Worm (Caenorhabditis elegans): ENCODE data around the gene srx-130.
A peak's percentile ranks its signal among the peaks of the same experiment; 100 is the strongest.

srx-130 gene

ce11 chrV:13816877-13817276 is 26.4 kb upstream of the srx-130 start, which contains the start of gene F55B12.2:
TSS of gene F55B12.2 (minus strand) at chrV:13816977.
- no peak for TF ChIP-seq nhr-12 (tag; optimal IDR thresholded peaks at IDR 0.05)
- no peak for TF ChIP-seq F16B12.6 (tag; optimal IDR thresholded peaks at IDR 0.05)
- no peak for TF ChIP-seq Y116A8C.19 (tag; optimal IDR thresholded peaks at IDR 0.05; ENCODE audit: borderline replicate concordance)
- no peak for TF ChIP-seq nhr-11 (tag; optimal IDR thresholded peaks at IDR 0.05)
- TF ChIP-seq nhr-28 (tag; optimal IDR thresholded peaks at IDR 0.05) = no peak
- TF ChIP-seq ceh-8 (GFP tag; optimal IDR thresholded peaks at IDR 0.05) = no peak
- TF ChIP-seq nhr-71 (tag; optimal IDR thresholded peaks at IDR 0.05) = no peak
- no peak for TF ChIP-seq tlp-1 (tag; optimal IDR thresholded peaks at IDR 0.05)
- TF ChIP-seq hlh-4 (tag; optimal IDR thresholded peaks at IDR 0.05) = no peak
- no peak for TF ChIP-seq snpc-4 (tag; optimal IDR thresholded peaks at IDR 0.05)
- no peak for TF ChIP-seq lsy-2 (tag; optimal IDR thresholded peaks at IDR 0.05)
- TF ChIP-seq alr-1 (tag; optimal IDR thresholded peaks at IDR 0.05; ENCODE audit: borderline replicate concordance) = no peak
- TF ChIP-seq zag-1 (tag; optimal IDR thresholded peaks at IDR 0.05) = no peak
- TF ChIP-seq dpl-1 (GFP tag; optimal IDR thresholded peaks at IDR 0.05) = no peak
- TF ChIP-seq pag-3 (tag; optimal IDR thresholded peaks at IDR 0.05; ENCODE audit: borderline replicate concordance, insufficient read depth) = no peak
- TF ChIP-seq egl-27 (tag; optimal IDR thresholded peaks at IDR 0.05) = no peak
- no peak for TF ChIP-seq nhr-84 (tag; optimal IDR thresholded peaks at IDR 0.05)
- no peak for TF ChIP-seq fkh-4 (tag; optimal IDR thresholded peaks at IDR 0.05; ENCODE audit: borderline replicate concordance)
- TF ChIP-seq hlh-17 (GFP tag; optimal IDR thresholded peaks at IDR 0.05; ENCODE audit: borderline replicate concordance) = no peak
- no peak for TF ChIP-seq ceh-88 (GFP tag; IDR thresholded peaks at IDR 0.05)

ce11 chrV:13818824-13819408 is 24.3 kb upstream of the srx-130 start, which contains the start of gene sel-10:
TSS of gene sel-10 (plus strand) at chrV:13819361.
- TF ChIP-seq lin-13 (GFP tag; optimal IDR thresholded peaks at IDR 0.05) = peak; percentile 65
- TF ChIP-seq ceh-82 (tag; optimal IDR thresholded peaks at IDR 0.05) = peak; percentile 67 to 85 (median 70)
- TF ChIP-seq xbp-1 (tag; optimal IDR thresholded peaks at IDR 0.05) = peak; percentile 75
- peak; percentile 71 for TF ChIP-seq fkh-8 (tag; optimal IDR thresholded peaks at IDR 0.05)
- no peak for TF ChIP-seq egl-27 (tag; optimal IDR thresholded peaks at IDR 0.05)
- TF ChIP-seq sptf-1 (tag; optimal IDR thresholded peaks at IDR 0.05) = no peak
- no peak for TF ChIP-seq hlh-17 (GFP tag; optimal IDR thresholded peaks at IDR 0.05; ENCODE audit: borderline replicate concordance)
- TF ChIP-seq nhr-84 (tag; optimal IDR thresholded peaks at IDR 0.05) = no peak
- no peak for TF ChIP-seq ztf-4 (tag; optimal IDR thresholded peaks at IDR 0.05)
- no peak for TF ChIP-seq unc-30 (tag; optimal IDR thresholded peaks at IDR 0.05)
- peak; percentile 52 for TF ChIP-seq lin-39 (tag; optimal IDR thresholded peaks at IDR 0.05)
- peak; percentile 80 for TF ChIP-seq dsc-1 (tag; optimal IDR thresholded peaks at IDR 0.05)
- peak; percentile 28 for TF ChIP-seq aly-2 (tag; optimal IDR thresholded peaks at IDR 0.05)
- TF ChIP-seq Y116A8C.19 (tag; optimal IDR thresholded peaks at IDR 0.05; ENCODE audit: borderline replicate concordance) = no peak
- no peak for TF ChIP-seq alr-1 (tag; optimal IDR thresholded peaks at IDR 0.05; ENCODE audit: borderline replicate concordance)
- peak; percentile 80 for TF ChIP-seq unc-130 (tag; optimal IDR thresholded peaks at IDR 0.05)
- peak; percentile 51 for TF ChIP-seq skn-1 (tag; optimal IDR thresholded peaks at IDR 0.05)
- TF ChIP-seq pax-3 (tag; optimal IDR thresholded peaks at IDR 0.05) = peak; percentile 79
- no peak for TF ChIP-seq ceh-88 (GFP tag; IDR thresholded peaks at IDR 0.05)
- peak; percentile 55 for TF ChIP-seq blmp-1 (tag; optimal IDR thresholded peaks at IDR 0.05)
- TF ChIP-seq lin-15B (tag; optimal IDR thresholded peaks at IDR 0.05) = peak; percentile 63
- no peak for TF ChIP-seq hlh-4 (tag; optimal IDR thresholded peaks at IDR 0.05)
- TF ChIP-seq nhr-47 (tag; optimal IDR thresholded peaks at IDR 0.05) = peak; percentile 87
- no peak for TF ChIP-seq unc-98 (GFP tag; IDR thresholded peaks at IDR 0.05)
- peak; percentile 90 for TF ChIP-seq rnt-1 (tag; optimal IDR thresholded peaks at IDR 0.05)
- no peak for TF ChIP-seq ets-5 (GFP tag; IDR thresholded peaks at IDR 0.05)
- peak; percentile 47 to 88 (median 79) for TF ChIP-seq dpl-1 (GFP tag; optimal IDR thresholded peaks at IDR 0.05)
- peak; percentile 85 to 88 for TF ChIP-seq lsy-2 (tag; optimal IDR thresholded peaks at IDR 0.05)
- peak; percentile 88 for TF ChIP-seq lin-14 (GFP tag; optimal IDR thresholded peaks at IDR 0.05)
- peak in 1 of 2 experiments; percentile 73 for TF ChIP-seq mdl-1 (tag; optimal IDR thresholded peaks at IDR 0.05)
- TF ChIP-seq nhr-11 (tag; optimal IDR thresholded peaks at IDR 0.05) = peak; percentile 9
- TF ChIP-seq snpc-4 (tag; optimal IDR thresholded peaks at IDR 0.05) = peak; percentile 73
- TF ChIP-seq aha-1 (tag; optimal IDR thresholded peaks at IDR 0.05) = peak; percentile 12
- no peak for TF ChIP-seq fos-1 (tag; optimal IDR thresholded peaks at IDR 0.05)
- TF ChIP-seq nhr-85 (tag) = peak; percentile 90
- TF ChIP-seq nhr-76 (tag; optimal IDR thresholded peaks at IDR 0.05) = no peak
- TF ChIP-seq nhr-90 (tag; optimal IDR thresholded peaks at IDR 0.05; ENCODE audit: poor library complexity) = peak; percentile 79
- no peak for TF ChIP-seq pag-3 (tag; optimal IDR thresholded peaks at IDR 0.05; ENCODE audit: borderline replicate concordance, insufficient read depth)
- peak; percentile 78 for TF ChIP-seq C16A3.4 (tag; optimal IDR thresholded peaks at IDR 0.05)
- TF ChIP-seq C04F5.9 (tag; optimal IDR thresholded peaks at IDR 0.05) = no peak

Data from whole organism, L1 larva.